Worm (Caenorhabditis elegans): Measurements from ENCODE around the gene F35C8.8.
A peak's percentile ranks its signal among the peaks of the same experiment; 100 is the strongest.

Gene F35C8.8

ce11 chrX:5336498-5336897 is 35.9 kb downstream of the F35C8.8 start (continued):
- TF ChIP-seq nhr-12 (tag; optimal IDR thresholded peaks at IDR 0.05) (no peak), sea-2 (GFP tag; optimal IDR thresholded peaks at IDR 0.05) (no peak)

ce11 chrX:5335368-5335767 is 37.1 kb downstream of the F35C8.8 start, which contains the start of gene C26B9.6:
TSS of gene C26B9.6 (minus strand) at chrX:5335468.
- no peak for TF ChIP-seq aly-2 (tag; optimal IDR thresholded peaks at IDR 0.05)
- no peak for TF ChIP-seq fkh-10 (GFP tag; optimal IDR thresholded peaks at IDR 0.05)
- TF ChIP-seq sea-2 (GFP tag; optimal IDR thresholded peaks at IDR 0.05), result no peak
- no peak for TF ChIP-seq skn-1 (tag; optimal IDR thresholded peaks at IDR 0.05)
- TF ChIP-seq nhr-237 (tag; optimal IDR thresholded peaks at IDR 0.05), result no peak
- no peak for TF ChIP-seq nhr-76 (tag; optimal IDR thresholded peaks at IDR 0.05)
- TF ChIP-seq ZK546.5 (tag; optimal IDR thresholded peaks at IDR 0.05), result no peak
- no peak for TF ChIP-seq jun-1 (tag; optimal IDR thresholded peaks at IDR 0.05)
- TF ChIP-seq lin-39 (tag; optimal IDR thresholded peaks at IDR 0.05), result no peak
- TF ChIP-seq ceh-9 (tag; optimal IDR thresholded peaks at IDR 0.05), result no peak

ce11 chrX:5330765-5331164 is 41.7 kb downstream of the F35C8.8 start:
- no peak for TF ChIP-seq elt-2 (tag; optimal IDR thresholded peaks at IDR 0.05)
- no peak for TF ChIP-seq pqm-1 (tag; optimal IDR thresholded peaks at IDR 0.05)
- TF ChIP-seq elt-3 (tag; optimal IDR thresholded peaks at IDR 0.05), result no peak
- TF ChIP-seq egl-5 (tag; optimal IDR thresholded peaks at IDR 0.05), result no peak
- TF ChIP-seq elt-1 (tag; optimal IDR thresholded peaks at IDR 0.05), result no peak

ce11 chrX:5329236-5329635 is 43.2 kb downstream of the F35C8.8 start, which contains the start of gene C26B9.5:
TSS of gene C26B9.5 (plus strand) at chrX:5329479.
- TF ChIP-seq daf-12 (tag; optimal IDR thresholded peaks at IDR 0.05) (no peak), fkh-2 (tag; optimal IDR thresholded peaks at IDR 0.05) (no peak), nhr-43 (tag; optimal IDR thresholded peaks at IDR 0.05; ENCODE audit: poor library complexity, severe bottlenecking) (no peak), jun-1 (tag; optimal IDR thresholded peaks at IDR 0.05) (no peak), nhr-23 (tag; optimal IDR thresholded peaks at IDR 0.05) (no peak), pha-4 (tag; optimal IDR thresholded peaks at IDR 0.05) (no peak), fos-1 (tag; optimal IDR thresholded peaks at IDR 0.05) (no peak), ceh-28 (tag; optimal IDR thresholded peaks at IDR 0.05) (no peak), mml-1 (tag; optimal IDR thresholded peaks at IDR 0.05) (no peak), ZK546.5 (tag; optimal IDR thresholded peaks at IDR 0.05) (no peak), lin-39 (tag; optimal IDR thresholded peaks at IDR 0.05) (no peak), unc-62 (GFP tag; optimal IDR thresholded peaks at IDR 0.05) (no peak), nhr-67 (tag; optimal IDR thresholded peaks at IDR 0.05) (no peak), nhr-76 (tag; optimal IDR thresholded peaks at IDR 0.05) (no peak), tbx-2 (tag; optimal IDR thresholded peaks at IDR 0.05) (no peak), ceh-16 (tag; optimal IDR thresholded peaks at IDR 0.05) (no peak), egl-5 (tag; optimal IDR thresholded peaks at IDR 0.05) (no peak), pqm-1 (tag; optimal IDR thresholded peaks at IDR 0.05) (peak; percentile 68), eor-1 (tag; optimal IDR thresholded peaks at IDR 0.05) (no peak), nhr-11 (tag; optimal IDR thresholded peaks at IDR 0.05) (no peak), elt-3 (tag; optimal IDR thresholded peaks at IDR 0.05) (no peak), nhr-25 (tag; optimal IDR thresholded peaks at IDR 0.05) (no peak), mdl-1 (tag; optimal IDR thresholded peaks at IDR 0.05) (no peak), hmg-11 (tag; optimal IDR thresholded peaks at IDR 0.05) (no peak), elt-2 (tag; optimal IDR thresholded peaks at IDR 0.05) (peak; percentile 54), skn-1 (tag; optimal IDR thresholded peaks at IDR 0.05) (peak; percentile 69)

- TF ChIP-seq nfya-1 (tag; optimal IDR thresholded peaks at IDR 0.05; ENCODE audit: insufficient read depth) (no peak), nhr-28 (tag; optimal IDR thresholded peaks at IDR 0.05) (no peak), lsy-12 (tag; optimal IDR thresholded peaks at IDR 0.05) (no peak), nhr-237 (tag; optimal IDR thresholded peaks at IDR 0.05) (no peak), elt-3 (tag; optimal IDR thresholded peaks at IDR 0.05) (no peak), nhr-43 (tag; optimal IDR thresholded peaks at IDR 0.05; ENCODE audit: poor library complexity, severe bottlenecking) (no peak), lin-39 (tag; optimal IDR thresholded peaks at IDR 0.05) (no peak), hmg-11 (tag; optimal IDR thresholded peaks at IDR 0.05) (no peak), nhr-25 (tag; optimal IDR thresholded peaks at IDR 0.05) (no peak), egl-5 (tag; optimal IDR thresholded peaks at IDR 0.05) (no peak), aly-2 (tag; optimal IDR thresholded peaks at IDR 0.05) (no peak), nhr-77 (tag; optimal IDR thresholded peaks at IDR 0.05) (no peak), R02D3.7 (tag; optimal IDR thresholded peaks at IDR 0.05) (no peak), sea-2 (GFP tag; optimal IDR thresholded peaks at IDR 0.05) (no peak), unc-62 (GFP tag; optimal IDR thresholded peaks at IDR 0.05) (no peak), eor-1 (tag; optimal IDR thresholded peaks at IDR 0.05) (no peak)
Measured at ce11 chrX:5323287-5323686, 49.2 kb downstream of the F35C8.8 start, which contains the start of gene sto-2. TSS of gene sto-2 (minus strand) at chrX:5323387.
